Worm (Caenorhabditis elegans) whole organism, early embryonic: ENCODE data around the gene fbxa-53.

Experiments
- B0310.2 ChIP-seq: sonication (generic microtip); optimal IDR thresholded peaks from 2 replicates; lab custom pipeline; 2016; ENCODE audit warnings: mild to moderate bottlenecking, missing genetic modification characterization, missing compliant biosample characterization
- F13C5.2 ChIP-seq: sonication (generic microtip); optimal IDR thresholded peaks from 2 replicates; lab custom pipeline; 2017; ENCODE audit warnings: mild to moderate bottlenecking, missing genetic modification characterization, inconsistent platforms, missing compliant biosample characterization
- aly-1 ChIP-seq: sonication (generic microtip); optimal IDR thresholded peaks from 2 replicates; lab custom pipeline; 2016; ENCODE audit warnings: missing genetic modification characterization, missing compliant biosample characterization
- ama-1 ChIP-seq: fragments of 150-350 bp; optimal IDR thresholded peaks from 2 replicates; lab custom pipeline; 2014
- ceh-13 ChIP-seq: fragments of 200-800 bp; sonication (Bioruptor generic); optimal IDR thresholded peaks from 2 replicates; lab custom pipeline; 2018; ENCODE audit warnings: mild to moderate bottlenecking, missing genetic modification characterization, missing compliant biosample characterization
- ceh-36 ChIP-seq: sonication (generic microtip); optimal IDR thresholded peaks from 2 replicates; lab custom pipeline; 2016; ENCODE audit warnings: missing genetic modification characterization, inconsistent platforms, missing compliant biosample characterization
- ets-7 ChIP-seq: sonication (generic microtip); optimal IDR thresholded peaks from 2 replicates; lab custom pipeline; 2016; ENCODE audit warnings: missing genotype, missing genetic modification characterization, missing compliant biosample characterization
- hmg-4 ChIP-seq: fragments of 200-800 bp; sonication (Bioruptor generic); optimal IDR thresholded peaks from 2 replicates; lab custom pipeline; 2018; ENCODE audit warnings: mild to moderate bottlenecking, missing genetic modification characterization, missing compliant biosample characterization
- hnd-1 ChIP-seq: sonication (generic microtip); optimal IDR thresholded peaks from 2 replicates; lab custom pipeline; 2016; ENCODE audit warnings: missing genetic modification characterization, missing compliant biosample characterization
- scrt-1 ChIP-seq: fragments of 200-800 bp; sonication (Bioruptor generic); IDR thresholded peaks from 2 replicates; pipeline ENCODE4 v1.3.6; 2022; ENCODE audit warnings: missing genetic modification characterization, missing compliant biosample characterization
- tbx-37 ChIP-seq: fragments of 200-800 bp; sonication (Bioruptor generic); conservative IDR thresholded peaks from 2 replicates; pipeline ENCODE4 v1.3.6; 2022; ENCODE audit warnings: missing genetic modification reagents, missing genetic modification characterization, missing compliant biosample characterization
- tra-4 ChIP-seq: sonication (generic microtip); optimal IDR thresholded peaks from 2 replicates; lab custom pipeline; 2017; ENCODE audit warnings: missing genetic modification characterization, missing compliant biosample characterization

DNA sequence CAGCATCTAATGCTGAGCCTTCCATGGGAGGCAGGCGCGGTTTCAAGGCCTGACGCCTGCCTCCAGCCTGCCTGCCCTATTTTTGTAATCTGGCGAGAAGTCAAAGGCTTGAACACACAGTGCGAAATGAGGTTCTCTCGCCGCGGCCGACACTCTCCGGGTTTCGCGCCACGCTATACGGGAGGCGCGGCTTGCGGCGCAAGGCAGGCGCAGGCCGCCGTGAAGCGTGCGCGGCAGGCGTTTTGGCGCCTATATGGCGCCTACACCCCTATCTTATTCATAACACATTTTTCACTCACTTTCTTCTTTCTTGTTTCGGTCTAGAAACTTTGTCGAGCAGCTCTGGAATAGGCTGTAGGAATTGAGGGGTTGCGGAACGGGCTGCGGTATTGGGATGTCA is 15.3 kb downstream of the fbxa-53 start:
- TF ChIP-seq ama-1 (lab: Kevin White, UChicago) (no peak), ceh-13 (GFP tag; lab: Kevin White, UChicago) (no peak), hmg-4 (GFP tag; lab: Kevin White, UChicago) (no peak), hnd-1 (tag; lab: Kevin White, UChicago) (no peak), ceh-36 (tag; lab: Kevin White, UChicago) (no peak), aly-1 (tag; lab: Kevin White, UChicago) (no peak), tbx-37 (no peak), F13C5.2 (no peak), ets-7 (tag; lab: Kevin White, UChicago) (no peak), tra-4 (no peak), B0310.2 (tag; lab: Kevin White, UChicago) (no peak), scrt-1 (GFP tag; lab: Robert Waterston, UW) (no peak)
